Fruit fly (Drosophila melanogaster) whole organism, embryonic: ENCODE results near the gene CG13409.
A peak's percentile ranks its signal among the peaks of the same experiment; 100 is the strongest.

Experiments used
- Antp ChIP-seq: fragments of 200-800 bp; sonication (Bioruptor generic); optimal IDR thresholded peaks from 3 replicates; lab custom pipeline; 2016; ENCODE audit warnings: missing biosample characterization, missing genetic modification characterization
- Awh ChIP-seq: fragments of 200-800 bp; sonication (Bioruptor generic); IDR thresholded peaks from 2 replicates; pipeline ENCODE4, ENCODE4 v1.3.6; 2022; ENCODE audit warnings: missing biosample characterization, missing genetic modification characterization
- Bgb ChIP-seq: fragments of 200-800 bp; sonication (Bioruptor generic); IDR thresholded peaks from 2 replicates; pipeline ENCODE4 v1.3.6; 2022; ENCODE audit warnings: missing biosample characterization, missing genetic modification characterization; ENCODE audit not compliant: partially characterized antibody
- C15 ChIP-seq: fragments of 200-800 bp; sonication (Bioruptor generic); IDR thresholded peaks from 3 replicates; pipeline ENCODE4 v1.3.6; 2022; ENCODE audit warnings: missing biosample characterization, missing genetic modification characterization
- CG11456 ChIP-seq: fragments of 200-800 bp; sonication (Bioruptor generic); IDR thresholded peaks from 3 replicates; pipeline ENCODE4 v1.3.6; 2022; ENCODE audit warnings: missing biosample characterization, missing genetic modification characterization
- CG12219 ChIP-seq: fragments of 200-800 bp; sonication (Bioruptor generic); optimal IDR thresholded peaks from 3 replicates; lab custom pipeline; 2018; ENCODE audit warnings: missing biosample characterization, mild to moderate bottlenecking, missing genetic modification characterization
- CG15514 ChIP-seq: fragments of 200-800 bp; sonication (Bioruptor generic); optimal IDR thresholded peaks from 3 replicates; lab custom pipeline; 2017; ENCODE audit warnings: missing biosample characterization, missing genetic modification characterization, mild to moderate bottlenecking, moderate library complexity, missing genetic modification reagents
- CG1602 ChIP-seq: fragments of 200-800 bp; sonication (Bioruptor generic); optimal IDR thresholded peaks from 3 replicates; lab custom pipeline; 2016; ENCODE audit warnings: missing biosample characterization, missing genetic modification characterization
- CG16813 ChIP-seq: fragments of 200-800 bp; sonication (Bioruptor generic); IDR thresholded peaks from 3 replicates; pipeline ENCODE4 v1.3.6; 2022; ENCODE audit warnings: missing biosample characterization, missing genetic modification characterization; ENCODE audit not compliant: partially characterized antibody
- CG17328 ChIP-seq: fragments of 200-800 bp; sonication (Bioruptor generic); IDR thresholded peaks from 2 replicates; pipeline ENCODE4 v1.3.6; 2022; ENCODE audit warnings: missing biosample characterization, missing genetic modification characterization
- CG1792 ChIP-seq: fragments of 200-800 bp; sonication (Bioruptor generic); optimal IDR thresholded peaks from 2 replicates; lab custom pipeline; 2016; ENCODE audit warnings: missing biosample characterization, missing genetic modification characterization
- CG18262 ChIP-seq: fragments of 200-800 bp; optimal IDR thresholded peaks from 3 replicates; lab custom pipeline; 2019; ENCODE audit warnings: missing biosample characterization, mild to moderate bottlenecking, missing genetic modification characterization, moderate library complexity
- CG3407 ChIP-seq: fragments of 200-800 bp; sonication (Bioruptor generic); optimal IDR thresholded peaks from 2 replicates; lab custom pipeline; 2018; ENCODE audit warnings: missing biosample characterization, mild to moderate bottlenecking, missing genetic modification characterization
- CG4360 ChIP-seq: fragments of 200-800 bp; sonication (Bioruptor generic); IDR thresholded peaks from 2 replicates; pipeline ENCODE4 v1.3.6; 2022; ENCODE audit warnings: missing biosample characterization, missing genetic modification characterization
- CG4424 ChIP-seq: fragments of 200-800 bp; sonication (Bioruptor generic); optimal IDR thresholded peaks from 3 replicates; lab custom pipeline; 2016; ENCODE audit warnings: missing biosample characterization, missing genetic modification characterization
- CG6272 ChIP-seq: fragments of 200-800 bp; sonication (Bioruptor generic); IDR thresholded peaks from 2 replicates; pipeline ENCODE4 v1.3.6; 2022; ENCODE audit warnings: missing biosample characterization, missing genetic modification characterization
- CG6683 ChIP-seq: fragments of 200-800 bp; sonication (Bioruptor generic); optimal IDR thresholded peaks from 2 replicates; lab custom pipeline; 2017; ENCODE audit warnings: missing biosample characterization, mild to moderate bottlenecking, missing genetic modification characterization, missing genetic modification reagents
- CG6813 ChIP-seq: fragments of 200-800 bp; sonication (Bioruptor generic); optimal IDR thresholded peaks from 2 replicates; lab custom pipeline; 2017; ENCODE audit warnings: missing biosample characterization, missing genetic modification characterization, mild to moderate bottlenecking, moderate library complexity, missing genetic modification reagents
- CG7357 ChIP-seq: fragments of 200-800 bp; sonication (Bioruptor generic); IDR thresholded peaks from 3 replicates; pipeline ENCODE4 v1.3.6; 2022; ENCODE audit warnings: missing biosample characterization, missing genetic modification characterization
- CG7372 ChIP-seq: fragments of 200-800 bp; sonication (Bioruptor generic); IDR thresholded peaks from 2 replicates; pipeline ENCODE4 v1.3.6; 2022; ENCODE audit warnings: missing biosample characterization, missing genetic modification characterization
- CG7928 ChIP-seq: fragments of 200-800 bp; sonication (Bioruptor generic); optimal IDR thresholded peaks from 2 replicates; lab custom pipeline; 2017; ENCODE audit warnings: missing biosample characterization, mild to moderate bottlenecking, missing genetic modification characterization
- CG9797 ChIP-seq: fragments of 200-800 bp; sonication (Bioruptor generic); optimal IDR thresholded peaks from 3 replicates; lab custom pipeline; 2018; ENCODE audit warnings: missing biosample characterization, mild to moderate bottlenecking, missing genetic modification characterization
- CHES-1-like ChIP-seq: fragments of 200-800 bp; sonication (Bioruptor generic); optimal IDR thresholded peaks from 2 replicates; lab custom pipeline; 2016; ENCODE audit warnings: missing biosample characterization, missing genetic modification characterization
- D19B ChIP-seq: fragments of 200-800 bp; sonication (Bioruptor generic); optimal IDR thresholded peaks from 2 replicates; lab custom pipeline; 2017; ENCODE audit warnings: missing biosample characterization, mild to moderate bottlenecking, missing genetic modification characterization
- Dbx ChIP-seq: fragments of 200-800 bp; sonication (Bioruptor generic); IDR thresholded peaks from 3 replicates; pipeline ENCODE4 v1.3.6; 2022; ENCODE audit warnings: missing biosample characterization, missing genetic modification characterization
- Dll ChIP-seq: fragments of 200-800 bp; sonication (Bioruptor generic); IDR thresholded peaks from 4 replicates; pipeline ENCODE4 v1.3.6; 2022; ENCODE audit warnings: missing biosample characterization, missing genetic modification characterization; ENCODE audit not compliant: partially characterized antibody
- Doc2 ChIP-seq: fragments of 200-800 bp; sonication (Bioruptor generic); IDR thresholded peaks from 2 replicates; pipeline ENCODE4 v1.3.6; 2022; ENCODE audit warnings: missing biosample characterization, missing genetic modification characterization
- Fer1 ChIP-seq: fragments of 200-800 bp; sonication (Bioruptor generic); optimal IDR thresholded peaks from 2 replicates; lab custom pipeline; 2017; ENCODE audit warnings: missing biosample characterization, mild to moderate bottlenecking, missing genetic modification characterization
- Hr78 ChIP-seq, 2 experiments: fragments of 200-800 bp in 1 of 2; fragments of >200 bp in 1 of 2; sonication (Bioruptor generic) in 1 of 2; optimal IDR thresholded peaks; 2 replicates each; lab custom pipeline; 2017 to 2019; ENCODE audit warnings: missing biosample characterization in 2 of 2, missing genetic modification characterization in 2 of 2, mild to moderate bottlenecking in 1 of 2, moderate library complexity in 1 of 2
- Jarid2 ChIP-seq: fragments of 200-800 bp; sonication (Bioruptor generic); optimal IDR thresholded peaks from 3 replicates; lab custom pipeline; 2017; ENCODE audit warnings: mild to moderate bottlenecking, missing biosample characterization, missing genetic modification reagents, missing genetic modification characterization
- Kr ChIP-seq: fragments of 200-800 bp; sonication (Bioruptor generic); optimal IDR thresholded peaks from 2 replicates; lab custom pipeline; 2017; ENCODE audit warnings: missing biosample characterization, mild to moderate bottlenecking, missing genetic modification characterization
- Med ChIP-seq: fragments of 200-800 bp; sonication (Bioruptor generic); peaks from one replicate; lab custom pipeline; 2016; ENCODE audit warnings: missing biosample characterization, missing genetic modification characterization, mild to moderate bottlenecking, inconsistent platforms, moderate library complexity
- Six4 ChIP-seq: fragments of 200-800 bp; sonication (Bioruptor generic); optimal IDR thresholded peaks from 2 replicates; lab custom pipeline; 2016; ENCODE audit warnings: missing biosample characterization, missing genetic modification characterization
- cas ChIP-seq: fragments of 200-800 bp; sonication (Bioruptor generic); IDR thresholded peaks from 2 replicates; pipeline ENCODE4 v1.3.6; 2022; ENCODE audit warnings: missing biosample characterization, missing genetic modification characterization
- dpn ChIP-seq, 2 experiments: fragments of 200-800 bp; sonication (Bioruptor generic); optimal IDR thresholded peaks; 3 replicates each; lab custom pipeline; 2016; ENCODE audit warnings: missing biosample characterization in 2 of 2, missing genetic modification characterization in 2 of 2
- eve ChIP-seq, 2 experiments: fragments of >200 bp; optimal IDR thresholded peaks; 2 replicates each; lab custom pipeline; 2017; ENCODE audit warnings: missing biosample characterization in 2 of 2, missing genetic modification characterization in 2 of 2
- fd102C ChIP-seq: fragments of 200-800 bp; sonication (Bioruptor generic); optimal IDR thresholded peaks from 2 replicates; lab custom pipeline; 2018; ENCODE audit warnings: missing biosample characterization, mild to moderate bottlenecking, missing genetic modification characterization, moderate library complexity
- gro ChIP-seq: fragments of 200-800 bp; sonication (Bioruptor generic); optimal IDR thresholded peaks from 2 replicates; lab custom pipeline; 2016; ENCODE audit warnings: missing biosample characterization, missing genetic modification characterization
- hbn ChIP-seq: fragments of 200-800 bp; sonication (Bioruptor generic); IDR thresholded peaks from 2 replicates; pipeline ENCODE4 v1.3.6; 2022; ENCODE audit warnings: missing biosample characterization, missing genetic modification characterization; ENCODE audit not compliant: partially characterized antibody
- insv ChIP-seq, 2 experiments: fragments of 200-800 bp; sonication (Bioruptor generic); optimal IDR thresholded peaks; 3 replicates each; lab custom pipeline; 2016 to 2018; ENCODE audit warnings: missing biosample characterization in 2 of 2, missing genetic modification characterization in 2 of 2
- mirr ChIP-seq: fragments of 200-800 bp; sonication (Bioruptor generic); optimal IDR thresholded peaks from 3 replicates; lab custom pipeline; 2018; ENCODE audit warnings: missing biosample characterization, mild to moderate bottlenecking, missing genetic modification characterization
- pho ChIP-seq: fragments of 200-800 bp; sonication (Bioruptor generic); optimal IDR thresholded peaks from 2 replicates; lab custom pipeline; 2016; ENCODE audit warnings: missing biosample characterization, missing genetic modification characterization
- schlank ChIP-seq: fragments of 200-800 bp; sonication (Bioruptor generic); optimal IDR thresholded peaks from 2 replicates; lab custom pipeline; 2018; ENCODE audit warnings: missing biosample characterization, mild to moderate bottlenecking, missing genetic modification characterization
- seq ChIP-seq: fragments of 200-800 bp; sonication (Bioruptor generic); IDR thresholded peaks from 2 replicates; pipeline ENCODE4 v1.3.6; 2022; ENCODE audit warnings: missing biosample characterization, missing genetic modification characterization
- sisA ChIP-seq: fragments of 200-800 bp; sonication (Bioruptor generic); IDR thresholded peaks from 2 replicates; pipeline ENCODE4 v1.3.6; 2022; ENCODE audit warnings: missing biosample characterization, missing genetic modification characterization
- tap ChIP-seq: fragments of 200-800 bp; optimal IDR thresholded peaks from 3 replicates; lab custom pipeline; 2019; ENCODE audit warnings: missing biosample characterization, mild to moderate bottlenecking, missing genetic modification characterization, moderate library complexity
- tgo ChIP-seq: fragments of 200-800 bp; sonication (Bioruptor generic); IDR thresholded peaks from 3 replicates; pipeline ENCODE4 v1.3.6; 2022; ENCODE audit warnings: missing biosample characterization, missing genetic modification characterization
- ttk ChIP-seq: fragments of 200-800 bp; sonication (Bioruptor generic); IDR thresholded peaks from 2 replicates; pipeline ENCODE4 v2.1.2; 2022; ENCODE audit warnings: missing biosample characterization, missing genetic modification characterization
- zen ChIP-seq: fragments of 200-800 bp; sonication (Bioruptor generic); optimal IDR thresholded peaks from 3 replicates; lab custom pipeline; 2018; ENCODE audit warnings: missing biosample characterization, mild to moderate bottlenecking, missing genetic modification characterization, moderate library complexity
- zfh2 ChIP-seq: fragments of 200-800 bp; sonication (Bioruptor generic); optimal IDR thresholded peaks from 2 replicates; lab custom pipeline; 2016; ENCODE audit warnings: missing biosample characterization, missing genetic modification characterization

CG13409 gene

dm6 chr3R:22039480-22039879 is 7.8 kb upstream of the CG13409 start (continued):
- TF ChIP-seq ttk, result peak; percentile 52
- no peak for TF ChIP-seq zfh2 (GFP tag; lab: Kevin White, UChicago)
- no peak for TF ChIP-seq tap (tag; lab: Kevin White, UChicago)
- no peak for TF ChIP-seq fd102C
- no peak for TF ChIP-seq CG6683 (GFP tag; lab: Kevin White, UChicago)
- no peak for TF ChIP-seq CG7372 (GFP tag; lab: Robert Waterston, UW)
- TF ChIP-seq Hr78 (GFP tag; optimal IDR thresholded peaks at IDR 0.05; lab: Kevin White, UChicago), result peak in 1 of 2 experiments; percentile 62
- TF ChIP-seq Kr (GFP tag; lab: Kevin White, UChicago), result no peak
- TF ChIP-seq cas (GFP tag; lab: Robert Waterston, UW), result no peak
- TF ChIP-seq pho (GFP tag; lab: Kevin White, UChicago), result no peak
- no peak for TF ChIP-seq mirr (GFP tag; lab: Kevin White, UChicago)
- TF ChIP-seq eve (GFP tag; optimal IDR thresholded peaks at IDR 0.05; lab: Kevin White, UChicago), result no peak
- TF ChIP-seq Doc2 (GFP tag; lab: Robert Waterston, UW), result no peak
- TF ChIP-seq sisA (GFP tag; lab: Robert Waterston, UW), result peak; percentile 59
- TF ChIP-seq CG15514, result no peak
- no peak for TF ChIP-seq Dll
- no peak for TF ChIP-seq CG1792 (GFP tag; lab: Kevin White, UChicago)
- peak; percentile 55 for TF ChIP-seq CG18262 (tag; lab: Kevin White, UChicago)
- no peak for TF ChIP-seq CG6813 (GFP tag; lab: Kevin White, UChicago)
- no peak for TF ChIP-seq C15 (GFP tag; lab: Robert Waterston, UW)
- no peak for TF ChIP-seq CHES-1-like (GFP tag; lab: Kevin White, UChicago)
- no peak for TF ChIP-seq gro (GFP tag; lab: Kevin White, UChicago)
- no peak for TF ChIP-seq CG3407
- no peak for TF ChIP-seq insv (GFP tag; optimal IDR thresholded peaks at IDR 0.05; lab: Kevin White, UChicago)
- TF ChIP-seq hbn, result no peak
- peak; percentile 54 for TF ChIP-seq CG4360 (GFP tag; lab: Robert Waterston, UW)
- TF ChIP-seq CG7357 (GFP tag; lab: Robert Waterston, UW), result 0 out of 3 replicates have a peak, but pooled peaks have one; percentile 17
- TF ChIP-seq tgo (GFP tag; lab: Robert Waterston, UW), result peak; percentile 70
- peak; percentile 78 for TF ChIP-seq CG17328 (GFP tag; lab: Robert Waterston, UW)
- no peak for TF ChIP-seq CG16813 (GFP tag; lab: Robert Waterston, UW)
- peak; percentile 30 for TF ChIP-seq CG12219 (GFP tag; lab: Kevin White, UChicago)
- TF ChIP-seq Dbx (GFP tag; lab: Robert Waterston, UW), result no peak
- TF ChIP-seq Fer1 (GFP tag; lab: Kevin White, UChicago), result peak; percentile 6
- TF ChIP-seq CG11456 (GFP tag; lab: Robert Waterston, UW), result 0 out of 3 replicates have a peak, but pooled peaks have one; percentile 21
- peak in 1 of 2 experiments; percentile 54 for TF ChIP-seq dpn (GFP tag; optimal IDR thresholded peaks at IDR 0.05; lab: Kevin White, UChicago)
- no peak for TF ChIP-seq CG9797 (GFP tag; lab: Kevin White, UChicago)
- TF ChIP-seq Six4 (GFP tag; lab: Kevin White, UChicago), result no peak
- TF ChIP-seq CG7928 (GFP tag; lab: Kevin White, UChicago), result no peak
- no peak for TF ChIP-seq zen (tag; lab: Kevin White, UChicago)
- TF ChIP-seq Bgb (GFP tag; lab: Robert Waterston, UW), result no peak
- TF ChIP-seq D19B, result no peak
- TF ChIP-seq Med (GFP tag; lab: Kevin White, UChicago), result peak; percentile 79
- TF ChIP-seq Jarid2 (GFP tag; lab: Kevin White, UChicago), result no peak
- TF ChIP-seq Antp, result peak; percentile 29
- TF ChIP-seq schlank (tag; lab: Kevin White, UChicago), result no peak
- TF ChIP-seq CG4424 (GFP tag; lab: Kevin White, UChicago), result peak; percentile 44
- peak; percentile 35; the same call in 1 of the 2 replicates for TF ChIP-seq seq (GFP tag; lab: Robert Waterston, UW)
- peak; percentile 72 for TF ChIP-seq Awh (GFP tag; lab: Robert Waterston, UW)
- peak; percentile 20 for TF ChIP-seq CG1602 (GFP tag; lab: Kevin White, UChicago)
- 0 out of 2 replicates have a peak, but pooled peaks have one; percentile 6 for TF ChIP-seq CG6272 (GFP tag; lab: Robert Waterston, UW)
